Worm (Caenorhabditis elegans): ENCODE data around the gene eef-1A.1.

Gene eef-1A.1

ce11 chrIII:6969781-6970342 lies 1.6 kb downstream of the eef-1A.1 start (continued):
- peak; percentile 34; the same call in 1 of the 2 replicates for TF ChIP-seq zfp-3 (GFP tag; conservative IDR thresholded peaks at IDR 0.05)
- no peak for TF ChIP-seq daf-8 (GFP tag; IDR thresholded peaks at IDR 0.05)
- TF ChIP-seq T26A8.4 (GFP tag; IDR thresholded peaks at IDR 0.05): peak; percentile 52; the same call in 1 of the 2 replicates
- no peak for TF ChIP-seq aly-2 (tag; optimal IDR thresholded peaks at IDR 0.05)
- TF ChIP-seq mes-2 (tag; optimal IDR thresholded peaks at IDR 0.05; ENCODE audit: poor library complexity, severe bottlenecking): peak; percentile 37
- TF ChIP-seq ztf-11 (tag; optimal IDR thresholded peaks at IDR 0.05): no peak
- TF ChIP-seq lin-13 (GFP tag; optimal IDR thresholded peaks at IDR 0.05): peak; percentile 17
- TF ChIP-seq snpc-1.2 (GFP tag; IDR thresholded peaks at IDR 0.05): peak; percentile 76
- TF ChIP-seq lin-38 (GFP tag; IDR thresholded peaks at IDR 0.05): peak; percentile 70
- TF ChIP-seq dmd-9 (GFP tag; IDR thresholded peaks at IDR 0.05): no peak
- peak; percentile 20 for TF ChIP-seq aha-1 (tag)
- no peak for TF ChIP-seq dmd-8 (GFP tag; IDR thresholded peaks at IDR 0.05)
- no peak for TF ChIP-seq sdz-12 (GFP tag; optimal IDR thresholded peaks at IDR 0.05)
- no peak for TF ChIP-seq attf-4 (tag; optimal IDR thresholded peaks at IDR 0.05)
- TF ChIP-seq cey-2 (tag; optimal IDR thresholded peaks at IDR 0.05; ENCODE audit: borderline replicate concordance, insufficient read depth): no peak
- TF ChIP-seq nhr-41 (GFP tag; IDR thresholded peaks at IDR 0.05): no peak
- TF ChIP-seq Y75B8A.6 (GFP tag; IDR thresholded peaks at IDR 0.05): 0 out of 2 replicates have a peak, but pooled peaks have one; percentile 24
- peak in 1 of 2 experiments; percentile 52 for TF ChIP-seq lsy-2 (tag; optimal IDR thresholded peaks at IDR 0.05)
- peak; percentile 84 for TF ChIP-seq Y48G9A.11 (GFP tag; IDR thresholded peaks at IDR 0.05)
- TF ChIP-seq hif-1 (tag; optimal IDR thresholded peaks at IDR 0.05): no peak
- peak; percentile 18 for TF ChIP-seq nhr-48 (tag; optimal IDR thresholded peaks at IDR 0.05)
- no peak for TF ChIP-seq D1046.2 (GFP tag; IDR thresholded peaks at IDR 0.05)
- no peak for TF ChIP-seq duxl-1 (tag; optimal IDR thresholded peaks at IDR 0.05; ENCODE audit: poor library complexity)
- TF ChIP-seq pha-4 (GFP tag; IDR thresholded peaks at IDR 0.05): peak; percentile 59; the same call in 1 of the 2 replicates
- no peak for TF ChIP-seq pha-4 (tag; optimal IDR thresholded peaks at IDR 0.05)
- no peak for TF ChIP-seq hlh-11 (tag; optimal IDR thresholded peaks at IDR 0.05)
- no peak for TF ChIP-seq mdt-29 (GFP tag; IDR thresholded peaks at IDR 0.05)
- no peak for TF ChIP-seq nhr-11 (tag; optimal IDR thresholded peaks at IDR 0.05)
- TF ChIP-seq unc-39 (tag; optimal IDR thresholded peaks at IDR 0.05): no peak
- no peak for TF ChIP-seq unc-62 (GFP tag; optimal IDR thresholded peaks at IDR 0.05 in 1 of 2)
- no peak for TF ChIP-seq unc-62 (tag; optimal IDR thresholded peaks at IDR 0.05)
- no peak for TF ChIP-seq ctbp-1 (GFP tag; IDR thresholded peaks at IDR 0.05)
- no peak for TF ChIP-seq nhr-28 (tag; optimal IDR thresholded peaks at IDR 0.05)
- peak; percentile 32 for TF ChIP-seq T20F7.1 (GFP tag; optimal IDR thresholded peaks at IDR 0.05)
- no peak for TF ChIP-seq zip-2 (tag; optimal IDR thresholded peaks at IDR 0.05)
- TF ChIP-seq lir-3 (tag; optimal IDR thresholded peaks at IDR 0.05): no peak

- TF ChIP-seq aha-1 (tag): peak; percentile 7
- no peak for TF ChIP-seq nhr-28 (tag; optimal IDR thresholded peaks at IDR 0.05)
- no peak for TF ChIP-seq daf-8 (GFP tag; IDR thresholded peaks at IDR 0.05)
Observed at ce11 chrIII:6969090-6969489, 2.4 kb downstream of the eef-1A.1 start, which contains the start of gene F31E3.12. F31E3.12 (plus strand) TSS chrIII:6969390.

ce11 chrIII:6968655-6969054 lies 2.9 kb downstream of the eef-1A.1 start:
- no peak for TF ChIP-seq ces-1 (GFP tag; optimal IDR thresholded peaks at IDR 0.05)
- TF ChIP-seq hmg-1.1 (GFP tag; IDR thresholded peaks at IDR 0.05): no peak
- no peak for TF ChIP-seq tag-97 (GFP tag; IDR thresholded peaks at IDR 0.05)
- no peak for TF ChIP-seq lin-29 (GFP tag; IDR thresholded peaks at IDR 0.05)
- no peak for TF ChIP-seq pqm-1 (tag; optimal IDR thresholded peaks at IDR 0.05)
- TF ChIP-seq zfp-3 (GFP tag; conservative IDR thresholded peaks at IDR 0.05): no peak
- no peak for TF ChIP-seq snpc-4 (tag; optimal IDR thresholded peaks at IDR 0.05)
- TF ChIP-seq dpl-1 (GFP tag; optimal IDR thresholded peaks at IDR 0.05): no peak
- no peak for TF ChIP-seq gei-8 (GFP tag; optimal IDR thresholded peaks at IDR 0.05)
- TF ChIP-seq nhr-237 (tag; optimal IDR thresholded peaks at IDR 0.05): no peak
- TF ChIP-seq dmd-9 (GFP tag; IDR thresholded peaks at IDR 0.05): no peak
